Fruit fly (Drosophila melanogaster) whole organism, embryonic: ENCODE data around the gene CG14104.

Experiments
- CG11723 ChIP-seq: fragments of 200-800 bp; sonication (Bioruptor generic); optimal IDR thresholded peaks from 2 replicates; lab custom pipeline; 2017; ENCODE audit warnings: missing biosample characterization, mild to moderate bottlenecking, missing genetic modification characterization
- CG13894 ChIP-seq: fragments of 200-800 bp; sonication (Bioruptor generic); optimal IDR thresholded peaks from 3 replicates; lab custom pipeline; 2018; ENCODE audit warnings: missing biosample characterization, mild to moderate bottlenecking, missing genetic modification characterization, moderate library complexity
- CG17359 ChIP-seq: fragments of 200-800 bp; sonication (Bioruptor generic); optimal IDR thresholded peaks from 3 replicates; lab custom pipeline; 2018; ENCODE audit warnings: missing biosample characterization, mild to moderate bottlenecking, missing genetic modification characterization, moderate library complexity
- CG1792 ChIP-seq: fragments of 200-800 bp; sonication (Bioruptor generic); optimal IDR thresholded peaks from 2 replicates; lab custom pipeline; 2016; ENCODE audit warnings: missing biosample characterization, missing genetic modification characterization
- NfI ChIP-seq: fragments of 200-800 bp; sonication (Bioruptor generic); optimal IDR thresholded peaks from 3 replicates; lab custom pipeline; 2018; ENCODE audit warnings: missing biosample characterization, mild to moderate bottlenecking, missing genetic modification characterization, moderate library complexity
- fd3F ChIP-seq: fragments of 200-800 bp; sonication (Bioruptor generic); optimal IDR thresholded peaks from 2 replicates; lab custom pipeline; 2018; ENCODE audit warnings: missing biosample characterization, mild to moderate bottlenecking, missing genetic modification characterization, moderate library complexity
- fd96Cb ChIP-seq: fragments of 200-800 bp; sonication (Bioruptor generic); optimal IDR thresholded peaks from 2 replicates; lab custom pipeline; 2018; ENCODE audit warnings: missing biosample characterization, mild to moderate bottlenecking, missing genetic modification characterization, moderate library complexity
- fru ChIP-seq: fragments of >200 bp; optimal IDR thresholded peaks from 2 replicates; lab custom pipeline; 2017
- lola ChIP-seq, 3 experiments: fragments of >200 bp in 2 of 3; fragments of 200-800 bp in 1 of 3; sonication (Bioruptor generic) in 1 of 3; optimal IDR thresholded peaks; 2 replicates each; lab custom pipeline; 2017 to 2019; ENCODE audit warnings: missing biosample characterization in 3 of 3, missing genetic modification characterization in 3 of 3, mild to moderate bottlenecking in 1 of 3, moderate library complexity in 1 of 3
- pan ChIP-seq, 4 experiments: fragments of >200 bp in 3 of 4; fragments of 200-800 bp in 1 of 4; sonication (Bioruptor generic) in 1 of 4; optimal IDR thresholded peaks in 3 of 4; IDR thresholded peaks in 1 of 4; 2 replicates each; pipeline versions ENCODE4 v1.3.6 to Lab custom; 2017 to 2022; ENCODE audit warnings: missing biosample characterization in 2 of 4, missing genetic modification characterization in 2 of 4, mixed read lengths in 1 of 4
- trh ChIP-seq: fragments of 200-800 bp; sonication (Bioruptor generic); optimal IDR thresholded peaks from 2 replicates; lab custom pipeline; 2016; ENCODE audit warnings: missing biosample characterization, missing genetic modification characterization
- zen2 ChIP-seq: fragments of 200-800 bp; sonication (Bioruptor generic); IDR thresholded peaks from 3 replicates; pipeline ENCODE4 v1.3.6; 2022; ENCODE audit warnings: missing biosample characterization, missing genetic modification characterization; ENCODE audit not compliant: partially characterized antibody

DNA sequence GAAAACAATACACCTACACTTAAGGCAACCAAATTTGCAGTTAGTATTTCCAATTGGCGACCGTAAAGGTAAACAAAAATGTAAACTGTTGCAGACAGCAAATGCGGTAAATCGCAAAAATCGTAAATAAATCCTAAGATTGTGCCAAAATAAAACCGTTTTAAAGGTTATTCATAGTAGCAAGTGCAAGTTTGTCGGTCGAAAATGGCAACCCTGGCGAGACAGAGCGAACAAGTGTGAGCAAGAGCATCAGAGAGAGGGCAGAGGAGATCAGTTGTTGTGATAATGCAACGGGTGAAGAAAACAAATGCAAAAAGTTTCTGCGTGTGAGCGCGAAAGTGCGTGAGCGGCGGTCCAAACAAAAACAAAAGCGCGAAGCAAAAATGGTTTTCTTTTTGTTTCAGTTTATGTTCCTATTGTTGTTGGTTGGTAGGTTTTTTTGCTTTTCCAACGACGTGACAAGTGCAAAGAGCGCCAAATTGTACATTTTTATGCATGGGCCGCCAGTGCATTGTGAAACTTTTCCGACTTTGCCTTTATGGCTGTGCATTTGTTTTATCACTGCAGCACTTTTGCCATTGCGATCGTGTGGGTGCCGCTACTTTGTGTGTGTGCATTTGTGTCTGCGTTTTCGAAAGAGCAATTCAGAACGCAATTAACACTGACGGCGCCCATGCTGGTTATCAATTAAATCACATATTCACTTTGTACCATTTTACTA, 14.1 kb downstream of the CG14104 start:
- TF ChIP-seq zen2 (GFP tag; lab: Robert Waterston, UW) (no peak), CG17359 (tag; lab: Kevin White, UChicago) (no peak), pan (optimal IDR thresholded peaks at IDR 0.05; lab: Kevin White, UChicago) (no peak), pan (GFP tag; optimal IDR thresholded peaks at IDR 0.05 in 1 of 2, IDR thresholded peaks at IDR 0.05 in 1 of 2) (no peak), CG13894 (tag; lab: Kevin White, UChicago) (no peak), lola (GFP tag; optimal IDR thresholded peaks at IDR 0.05; lab: Kevin White, UChicago) (no peak), fd3F (GFP tag; lab: Kevin White, UChicago) (no peak), CG1792 (GFP tag; lab: Kevin White, UChicago) (no peak), CG11723 (no peak), trh (GFP tag; lab: Kevin White, UChicago) (no peak), fru (lab: Kevin White, UChicago) (no peak), fd96Cb (tag; lab: Kevin White, UChicago) (no peak), NfI (GFP tag; lab: Kevin White, UChicago) (no peak)
